Worm (Caenorhabditis elegans): ENCODE results near the gene met-2.

The met-2 gene

DNA sequence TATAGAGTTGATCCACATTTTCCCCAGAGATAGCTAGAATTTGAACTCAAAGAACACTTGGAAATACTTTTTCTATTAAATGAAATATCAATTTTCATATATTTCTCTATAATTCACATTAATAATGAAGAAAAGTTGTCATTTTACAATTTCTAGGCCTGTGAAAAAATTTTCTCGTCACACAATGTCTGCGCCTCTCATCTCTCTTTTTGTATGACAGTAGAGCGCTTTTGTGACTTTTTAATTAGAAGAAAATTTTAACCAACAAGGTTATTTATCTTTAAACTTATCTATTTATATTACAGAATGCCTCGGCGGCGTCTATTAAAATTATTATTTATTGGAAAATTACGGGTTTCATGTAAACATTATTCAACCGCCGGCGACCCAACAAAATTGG, 53.9 kb downstream of the met-2 start, which contains the start of gene ZK1236.1:
Gene ZK1236.1, plus strand, starts transcription at position 263 of the 400 bp plus-strand sequence.
- no peak for TF ChIP-seq sea-1 (GFP tag; conservative IDR thresholded peaks at IDR 0.05)
- TF ChIP-seq aly-1 (tag; optimal IDR thresholded peaks at IDR 0.05) = no peak
- TF ChIP-seq tbx-11 (GFP tag; IDR thresholded peaks at IDR 0.05) = no peak
- no peak for TF ChIP-seq F13C5.2 (tag; optimal IDR thresholded peaks at IDR 0.05)
- TF ChIP-seq hmg-4 (GFP tag; optimal IDR thresholded peaks at IDR 0.05) = no peak
- no peak for TF ChIP-seq tbx-37 (GFP tag; conservative IDR thresholded peaks at IDR 0.05)
- no peak for TF ChIP-seq ama-1 (optimal IDR thresholded peaks at IDR 0.05)
- no peak for TF ChIP-seq tra-4 (tag; optimal IDR thresholded peaks at IDR 0.05)
- no peak for TF ChIP-seq pes-1 (GFP tag; IDR thresholded peaks at IDR 0.05)

ce11 chrIII:8429497-8429896, 54.4 kb downstream of the met-2 start:
- TF ChIP-seq ceh-36 (tag; optimal IDR thresholded peaks at IDR 0.05) = no peak
- no peak for TF ChIP-seq tbx-11 (GFP tag; IDR thresholded peaks at IDR 0.05)
- no peak for TF ChIP-seq B0310.2 (tag; optimal IDR thresholded peaks at IDR 0.05)
- TF ChIP-seq tra-4 (tag; optimal IDR thresholded peaks at IDR 0.05) = no peak
- TF ChIP-seq ama-1 (optimal IDR thresholded peaks at IDR 0.05) = no peak
- no peak for TF ChIP-seq F13C5.2 (tag; optimal IDR thresholded peaks at IDR 0.05)
- TF ChIP-seq hmbx-1 (tag; optimal IDR thresholded peaks at IDR 0.05) = no peak
- no peak for TF ChIP-seq scrt-1 (GFP tag; IDR thresholded peaks at IDR 0.05)
- TF ChIP-seq sea-1 (GFP tag; conservative IDR thresholded peaks at IDR 0.05) = no peak
- no peak for TF ChIP-seq flt-1 (GFP tag; IDR thresholded peaks at IDR 0.05)
- no peak for TF ChIP-seq aly-1 (tag; optimal IDR thresholded peaks at IDR 0.05)
- no peak for TF ChIP-seq pes-1 (GFP tag; IDR thresholded peaks at IDR 0.05)
- TF ChIP-seq ceh-13 (GFP tag; optimal IDR thresholded peaks at IDR 0.05) = no peak
- no peak for TF ChIP-seq tbx-37 (GFP tag; conservative IDR thresholded peaks at IDR 0.05)
- no peak for TF ChIP-seq hnd-1 (tag; optimal IDR thresholded peaks at IDR 0.05)
- no peak for TF ChIP-seq ets-7 (tag; optimal IDR thresholded peaks at IDR 0.05)
- TF ChIP-seq hmg-4 (GFP tag; optimal IDR thresholded peaks at IDR 0.05) = no peak
